Worm (Caenorhabditis elegans): Measurements from ENCODE around the gene ifet-1.

ce11 chrIII:4476313-4476712 lies 1.4 kb upstream of the ifet-1 start:
- TF ChIP-seq elt-3 (tag; optimal IDR thresholded peaks at IDR 0.05) (no peak), nhr-237 (tag; optimal IDR thresholded peaks at IDR 0.05) (no peak), egl-27 (tag; optimal IDR thresholded peaks at IDR 0.05) (no peak), ceh-82 (tag; optimal IDR thresholded peaks at IDR 0.05) (no peak), ama-1 (optimal IDR thresholded peaks at IDR 0.05) (no peak), nhr-25 (tag; optimal IDR thresholded peaks at IDR 0.05) (no peak), pqm-1 (tag; optimal IDR thresholded peaks at IDR 0.05) (no peak), unc-62 (GFP tag; optimal IDR thresholded peaks at IDR 0.05) (no peak)
